Worm (Caenorhabditis elegans) whole organism, mixed stage, embryonic: Measurements from ENCODE around the gene lst-6.

Experiments
- blmp-1 ChIP-seq: fragments of 150-350 bp; optimal IDR thresholded peaks from 2 replicates; lab custom pipeline; 2014; ENCODE audit warnings: missing biosample characterization, missing genetic modification characterization
- elt-1 ChIP-seq: sonication (generic microtip); optimal IDR thresholded peaks from 2 replicates; lab custom pipeline; 2017; ENCODE audit warnings: missing genetic modification characterization, mild to moderate bottlenecking, missing compliant biosample characterization, antibody characterized with exemption, moderate library complexity, borderline replicate concordance; ENCODE audit not compliant: insufficient read depth
- flh-1 ChIP-seq: fragments of 200-800 bp; sonication (Bioruptor generic); optimal IDR thresholded peaks from 2 replicates; lab custom pipeline; 2018; ENCODE audit warnings: mild to moderate bottlenecking, missing genetic modification characterization, moderate library complexity, missing compliant biosample characterization
- hlh-1 ChIP-seq: fragments of 150-350 bp; optimal IDR thresholded peaks from 2 replicates; lab custom pipeline; 2014; ENCODE audit warnings: missing biosample characterization, missing genetic modification reagents, missing genetic modification characterization
- lin-13 ChIP-seq: fragments of 150-350 bp; optimal IDR thresholded peaks from 2 replicates; lab custom pipeline; 2014; ENCODE audit warnings: missing biosample characterization, missing genetic modification characterization
- nhr-12 ChIP-seq: fragments of 150-350 bp; optimal IDR thresholded peaks from 2 replicates; lab custom pipeline; 2014; ENCODE audit warnings: missing biosample characterization, missing genetic modification characterization
- sptf-1 ChIP-seq: sonication (generic microtip); optimal IDR thresholded peaks from 2 replicates; lab custom pipeline; 2017; ENCODE audit warnings: mild to moderate bottlenecking, missing genetic modification characterization, moderate library complexity, missing compliant biosample characterization
- unc-62 ChIP-seq: fragments of 150-350 bp; optimal IDR thresholded peaks from 2 replicates; lab custom pipeline; 2014; ENCODE audit warnings: missing biosample characterization, missing genetic modification reagents, missing genetic modification characterization

ce11 chrII:7050021-7050722 lies 27.9 kb upstream of the lst-6 start, which contains the start of the genes tcer-1 and ZK1127.5:
- TF ChIP-seq hlh-1 (tag; lab: Kevin White, UChicago) (no peak), sptf-1 (tag; lab: Kevin White, UChicago) (no peak), blmp-1 (tag; lab: Kevin White, UChicago) (no peak), unc-62 (GFP tag; lab: Kevin White, UChicago) (no peak), elt-1 (tag; lab: Kevin White, UChicago) (no peak), lin-13 (peak; percentile 29), nhr-12 (tag; lab: Kevin White, UChicago) (no peak), flh-1 (GFP tag; lab: Kevin White, UChicago) (no peak)
